Fruit fly (Drosophila melanogaster): ENCODE measurements around the gene Tnpo-SR.
A peak's percentile ranks its signal among the peaks of the same experiment; 100 is the strongest.

The Tnpo-SR gene

DNA sequence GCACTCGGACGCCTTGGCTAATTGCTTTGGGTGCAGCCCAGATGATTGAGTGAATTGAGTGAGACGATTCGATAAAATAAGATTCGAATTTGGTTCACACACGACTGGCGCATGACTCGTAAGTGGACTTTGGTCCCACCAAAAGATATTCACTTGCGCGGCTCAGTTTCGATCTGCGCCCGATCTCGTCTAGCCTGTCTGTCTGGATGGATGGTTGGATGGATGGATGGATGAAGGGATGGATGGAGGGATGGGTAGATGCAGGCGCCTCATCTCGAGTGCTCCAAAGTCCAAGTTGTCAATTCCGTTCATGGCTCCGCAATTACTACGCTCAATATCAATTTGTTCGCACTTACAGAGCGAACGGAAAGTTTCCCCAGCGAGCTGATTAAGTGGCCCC is 42.8 kb downstream of the Tnpo-SR start (continued):
- TF ChIP-seq CG15336 (GFP tag; IDR thresholded peaks at IDR 0.05) (peak; percentile 43), Eip93F (GFP tag; optimal IDR thresholded peaks at IDR 0.05) (no peak), Hr4 (GFP tag; optimal IDR thresholded peaks at IDR 0.05) (peak; percentile 3), CG11762 (GFP tag; optimal IDR thresholded peaks at IDR 0.05; ENCODE audit: insufficient read depth) (no peak), svp (GFP tag) (peak; percentile 10), CG31627 (GFP tag; optimal IDR thresholded peaks at IDR 0.05) (no peak), Eip78C (GFP tag) (peak; percentile 76), Lpt (GFP tag; optimal IDR thresholded peaks at IDR 0.05) (peak; percentile 10), Hr38 (GFP tag; optimal IDR thresholded peaks at IDR 0.05) (peak; percentile 27), CG7368 (GFP tag; optimal IDR thresholded peaks at IDR 0.05) (peak; percentile 33), eg (GFP tag; IDR thresholded peaks at IDR 0.05) (0 out of 3 replicates have a peak, but pooled peaks have one; percentile 37), cyc (GFP tag; optimal IDR thresholded peaks at IDR 0.05) (no peak)

DNA sequence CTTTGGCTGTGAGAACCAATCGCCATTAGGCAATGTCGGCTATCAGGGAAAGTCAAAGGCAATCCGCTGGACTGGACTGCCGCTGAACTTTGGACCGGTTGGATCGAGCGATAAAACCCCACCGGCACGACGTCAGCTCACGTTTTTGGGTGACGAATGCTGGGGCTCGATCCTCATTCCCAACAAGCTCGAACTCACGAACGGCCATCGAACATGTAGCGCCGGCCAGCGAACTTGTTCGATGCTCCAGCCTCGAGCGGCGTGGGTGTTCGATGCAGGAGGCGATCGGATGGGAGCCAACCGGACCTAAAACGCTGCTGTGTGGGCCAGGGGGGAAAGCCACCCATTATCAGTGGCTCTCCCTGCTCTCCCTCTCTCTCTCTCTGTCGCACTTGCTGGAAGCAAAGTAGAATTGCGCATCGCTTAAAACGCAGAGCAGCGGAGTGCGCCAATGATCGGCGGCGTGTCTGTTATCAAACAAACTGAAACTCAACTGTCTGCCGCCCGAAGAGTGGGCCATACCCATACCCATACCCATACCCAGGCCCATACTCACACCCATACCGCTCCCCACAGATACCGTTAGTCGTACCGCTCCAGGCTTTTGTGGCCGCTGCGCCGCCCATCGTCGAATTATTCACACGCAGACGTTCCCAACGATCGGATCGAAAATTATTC is 45.0 kb downstream of the Tnpo-SR start, which contains the start of gene daw:
daw (plus strand) TSS at position 628 of the 678 bp plus-strand sequence.
- TF ChIP-seq CG10669 (GFP tag; optimal IDR thresholded peaks at IDR 0.05) (peak; percentile 58), Ets96B (tag; optimal IDR thresholded peaks at IDR 0.05) (peak; percentile 49), CG4318 (GFP tag; optimal IDR thresholded peaks at IDR 0.05) (no peak), Ets21C (GFP tag; optimal IDR thresholded peaks at IDR 0.05) (no peak), eg (GFP tag; IDR thresholded peaks at IDR 0.05) (peak; percentile 52; the same call in 1 of the 3 replicates), CG11902 (GFP tag; optimal IDR thresholded peaks at IDR 0.05) (no peak), CG10631 (GFP tag; optimal IDR thresholded peaks at IDR 0.05) (no peak), acj6 (GFP tag; optimal IDR thresholded peaks at IDR 0.05) (no peak), CG16779 (tag; optimal IDR thresholded peaks at IDR 0.05) (peak; percentile 76), topi (GFP tag; optimal IDR thresholded peaks at IDR 0.05) (peak; percentile 59), CG6808 (GFP tag; optimal IDR thresholded peaks at IDR 0.05) (peak; percentile 81), CG3032 (tag; optimal IDR thresholded peaks at IDR 0.05) (no peak), Sox14 (GFP tag; optimal IDR thresholded peaks at IDR 0.05) (peak; percentile 38), CG8319 (GFP tag; optimal IDR thresholded peaks at IDR 0.05) (peak; percentile 39), CG34406 (GFP tag; optimal IDR thresholded peaks at IDR 0.05) (no peak), CG1621 (tag; optimal IDR thresholded peaks at IDR 0.05) (peak; percentile 64), Blimp-1 (GFP tag; optimal IDR thresholded peaks at IDR 0.05) (peak; percentile 41), achi (GFP tag; optimal IDR thresholded peaks at IDR 0.05) (peak; percentile 60), CG7368 (GFP tag; optimal IDR thresholded peaks at IDR 0.05) (peak; percentile 68), CG9139 (GFP tag; optimal IDR thresholded peaks at IDR 0.05) (peak; percentile 90), salr (GFP tag; optimal IDR thresholded peaks at IDR 0.05) (peak in 1 of 2 experiments; percentile 21), CG3919 (GFP tag; optimal IDR thresholded peaks at IDR 0.05) (peak; percentile 72), net (GFP tag; optimal IDR thresholded peaks at IDR 0.05) (peak; percentile 79), esn (GFP tag; optimal IDR thresholded peaks at IDR 0.05) (peak; percentile 2), CG15336 (GFP tag; IDR thresholded peaks at IDR 0.05) (peak; percentile 51; the same call in 1 of the 2 replicates), CG6854 (GFP tag; optimal IDR thresholded peaks at IDR 0.05) (peak; percentile 89), Eip75B (GFP tag; optimal IDR thresholded peaks at IDR 0.05) (peak; percentile 30), cyc (GFP tag; optimal IDR thresholded peaks at IDR 0.05) (no peak), Eip93F (GFP tag; optimal IDR thresholded peaks at IDR 0.05) (peak; percentile 83), Sox15 (GFP tag; optimal IDR thresholded peaks at IDR 0.05) (no peak), CG6792 (GFP tag; optimal IDR thresholded peaks at IDR 0.05) (no peak), OdsH (GFP tag; optimal IDR thresholded peaks at IDR 0.05) (no peak), svp (GFP tag) (peak; percentile 89), Eip78C (GFP tag) (peak; percentile 76), Smox (GFP tag; optimal IDR thresholded peaks at IDR 0.05) (peak; percentile 10), fd85E (GFP tag; optimal IDR thresholded peaks at IDR 0.05) (peak; percentile 43), CG6276 (GFP tag; optimal IDR thresholded peaks at IDR 0.05) (peak; percentile 84), ss (GFP tag; optimal IDR thresholded peaks at IDR 0.05) (peak; percentile 84 to 88), CG6163 (GFP tag; IDR thresholded peaks at IDR 0.05) (peak; percentile 60; the same call in 2 of the 3 replicates), lz (GFP tag; optimal IDR thresholded peaks at IDR 0.05) (no peak), Lpt (GFP tag; optimal IDR thresholded peaks at IDR 0.05) (peak; percentile 6), CG32006 (GFP tag; optimal IDR thresholded peaks at IDR 0.05) (peak; percentile 2), dsx (GFP tag; optimal IDR thresholded peaks at IDR 0.05; ENCODE audit: poor library complexity, severe bottlenecking) (peak; percentile 37), Gug (GFP tag; IDR thresholded peaks at IDR 0.05) (no peak)
